Worm (Caenorhabditis elegans) whole organism, mixed stage, embryonic: ENCODE data around the gene C33A12.4.

Experiments
- blmp-1 ChIP-seq: fragments of 150-350 bp; optimal IDR thresholded peaks from 2 replicates; lab custom pipeline; 2014; ENCODE audit warnings: missing biosample characterization, missing genetic modification characterization
- elt-1 ChIP-seq: sonication (generic microtip); optimal IDR thresholded peaks from 2 replicates; lab custom pipeline; 2017; ENCODE audit warnings: missing genetic modification characterization, mild to moderate bottlenecking, missing compliant biosample characterization, antibody characterized with exemption, moderate library complexity, borderline replicate concordance; ENCODE audit not compliant: insufficient read depth
- ham-2 ChIP-seq: fragments of 200-800 bp; sonication (Bioruptor generic); optimal IDR thresholded peaks from 2 replicates; lab custom pipeline; 2018; ENCODE audit warnings: mild to moderate bottlenecking, missing genetic modification characterization, missing compliant biosample characterization
- hlh-1 ChIP-seq: fragments of 150-350 bp; optimal IDR thresholded peaks from 2 replicates; lab custom pipeline; 2014; ENCODE audit warnings: missing biosample characterization, missing genetic modification reagents, missing genetic modification characterization
- nhr-237 ChIP-seq: fragments of 150-350 bp; optimal IDR thresholded peaks from 2 replicates; lab custom pipeline; 2014; ENCODE audit warnings: missing biosample characterization, missing genetic modification characterization
- nhr-76 ChIP-seq: sonication (generic microtip); optimal IDR thresholded peaks from 2 replicates; lab custom pipeline; 2017; ENCODE audit warnings: missing biosample characterization, missing genetic modification characterization
- sem-2 ChIP-seq: fragments of 200-800 bp; sonication (Bioruptor generic); optimal IDR thresholded peaks from 2 replicates; lab custom pipeline; 2018; ENCODE audit warnings: mild to moderate bottlenecking, missing genetic modification characterization, missing compliant biosample characterization
- unc-39 ChIP-seq: fragments of 150-350 bp; optimal IDR thresholded peaks from 2 replicates; lab custom pipeline; 2014; ENCODE audit warnings: missing biosample characterization, missing genetic modification characterization
- unc-62 ChIP-seq: fragments of 150-350 bp; optimal IDR thresholded peaks from 2 replicates; lab custom pipeline; 2014; ENCODE audit warnings: missing biosample characterization, missing genetic modification reagents, missing genetic modification characterization

ce11 chrIV:9498088-9498487 lies 12.3 kb downstream of the C33A12.4 start, which contains the start of gene sru-4:
- TF ChIP-seq nhr-76 (tag; lab: Kevin White, UChicago), result no peak
- TF ChIP-seq hlh-1, result no peak
- no peak for TF ChIP-seq ham-2 (GFP tag; lab: Kevin White, UChicago)
- no peak for TF ChIP-seq unc-62 (GFP tag; lab: Kevin White, UChicago)
- no peak for TF ChIP-seq elt-1
- no peak for TF ChIP-seq blmp-1
- no peak for TF ChIP-seq nhr-237 (tag; lab: Kevin White, UChicago)
- no peak for TF ChIP-seq sem-2
- TF ChIP-seq unc-39 (tag; lab: Kevin White, UChicago), result no peak
